Worm (Caenorhabditis elegans): Measurements from ENCODE around the gene F26C11.4.

Gene F26C11.4

DNA sequence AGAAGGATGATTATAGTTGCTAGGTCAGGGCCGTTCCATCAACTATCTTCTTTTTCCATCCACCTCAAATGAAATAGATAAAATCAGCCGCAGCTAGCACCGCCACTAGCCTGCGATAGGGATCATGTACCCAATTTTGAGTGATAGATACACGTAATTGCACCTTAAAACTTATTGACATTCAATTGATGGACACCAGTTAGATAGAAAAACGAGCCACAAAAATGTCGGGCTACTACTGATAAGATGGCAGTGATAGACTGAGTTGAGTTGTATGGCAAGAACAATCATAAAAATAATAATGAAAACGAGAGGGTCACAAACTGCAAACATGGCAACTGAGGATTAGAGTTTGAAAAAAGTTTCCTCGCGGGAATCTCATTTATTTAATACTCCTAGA lies 24.3 kb downstream of the F26C11.4 start:
- TF ChIP-seq T22C8.4 (GFP tag; IDR thresholded peaks at IDR 0.05) = no peak
- no peak for TF ChIP-seq ztf-23 (GFP tag; IDR thresholded peaks at IDR 0.05)
- TF ChIP-seq cog-1 (tag; optimal IDR thresholded peaks at IDR 0.05) = no peak
- TF ChIP-seq med-1 (GFP tag; optimal IDR thresholded peaks at IDR 0.05; ENCODE audit: insufficient read depth) = no peak
- no peak for TF ChIP-seq ztf-29 (GFP tag; IDR thresholded peaks at IDR 0.05)
- TF ChIP-seq flt-1 (GFP tag; IDR thresholded peaks at IDR 0.05) = no peak

- TF ChIP-seq T22C8.4 (GFP tag; IDR thresholded peaks at IDR 0.05) = no peak
Observed at ce11 chrII:9891031-9891689, 24.9 kb downstream of the F26C11.4 start, which contains the start of gene vgln-1. Gene vgln-1, minus strand, starts transcription at chrII:9891081.

- no peak for TF ChIP-seq med-1 (GFP tag; optimal IDR thresholded peaks at IDR 0.05; ENCODE audit: insufficient read depth)
- no peak for TF ChIP-seq cog-1 (tag; optimal IDR thresholded peaks at IDR 0.05)
- no peak for TF ChIP-seq ztf-23 (GFP tag; IDR thresholded peaks at IDR 0.05)
- no peak for TF ChIP-seq ref-1 (GFP tag; conservative IDR thresholded peaks at IDR 0.05)
- TF ChIP-seq tab-1 (GFP tag; IDR thresholded peaks at IDR 0.05) = no peak
- no peak for TF ChIP-seq klf-2 (GFP tag; conservative IDR thresholded peaks at IDR 0.05)
- no peak for TF ChIP-seq flt-1 (GFP tag; IDR thresholded peaks at IDR 0.05)
- no peak for TF ChIP-seq ztf-29 (GFP tag; IDR thresholded peaks at IDR 0.05)
- no peak for TF ChIP-seq T22C8.4 (GFP tag; IDR thresholded peaks at IDR 0.05)
Observed at ce11 chrII:9888549-9888948, 27.5 kb downstream of the F26C11.4 start.

DNA sequence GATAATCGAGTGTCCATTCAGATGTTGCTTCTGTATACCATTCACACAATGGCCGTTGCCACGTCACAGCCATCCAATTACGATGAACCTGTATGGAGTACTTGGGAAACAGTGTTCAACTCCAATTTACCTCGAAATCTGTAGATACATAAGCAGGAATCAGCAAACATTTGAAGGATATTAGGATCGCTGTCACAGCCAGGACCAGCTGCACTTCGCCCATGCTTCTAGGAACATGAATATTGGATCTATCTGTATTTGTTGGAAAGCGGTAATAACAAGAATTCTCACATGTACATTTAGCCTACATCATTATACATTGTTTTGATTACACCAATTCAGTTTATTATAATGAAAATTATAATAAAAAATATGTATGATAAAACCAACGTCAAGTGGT lies 29.9 kb downstream of the F26C11.4 start, which contains the start of gene algn-8:
algn-8 (minus strand) TSS at position 227 of the 400 bp plus-strand sequence.
- no peak for TF ChIP-seq ztf-23 (GFP tag; IDR thresholded peaks at IDR 0.05)
- TF ChIP-seq cog-1 (tag; optimal IDR thresholded peaks at IDR 0.05) = no peak
- TF ChIP-seq med-1 (GFP tag; optimal IDR thresholded peaks at IDR 0.05; ENCODE audit: insufficient read depth) = no peak
- TF ChIP-seq ztf-29 (GFP tag; IDR thresholded peaks at IDR 0.05) = no peak
- TF ChIP-seq ref-1 (GFP tag; conservative IDR thresholded peaks at IDR 0.05) = no peak
- TF ChIP-seq T22C8.4 (GFP tag; IDR thresholded peaks at IDR 0.05) = no peak

ce11 chrII:9880826-9881225 lies 35.3 kb downstream of the F26C11.4 start, which contains the start of gene C08H9.15:
Gene C08H9.15, plus strand, starts transcription at chrII:9881193.
- TF ChIP-seq klf-2 (GFP tag; conservative IDR thresholded peaks at IDR 0.05) (no peak), med-1 (GFP tag; optimal IDR thresholded peaks at IDR 0.05; ENCODE audit: insufficient read depth) (no peak), ztf-29 (GFP tag; IDR thresholded peaks at IDR 0.05) (no peak), T22C8.4 (GFP tag; IDR thresholded peaks at IDR 0.05) (no peak), flt-1 (GFP tag; IDR thresholded peaks at IDR 0.05) (no peak), cog-1 (tag; optimal IDR thresholded peaks at IDR 0.05) (no peak), ztf-23 (GFP tag; IDR thresholded peaks at IDR 0.05) (no peak), tab-1 (GFP tag; IDR thresholded peaks at IDR 0.05) (no peak), ref-1 (GFP tag; conservative IDR thresholded peaks at IDR 0.05) (no peak)

ce11 chrII:9879815-9880214 lies 36.3 kb downstream of the F26C11.4 start:
- TF ChIP-seq T22C8.4 (GFP tag; IDR thresholded peaks at IDR 0.05) = no peak
- TF ChIP-seq flt-1 (GFP tag; IDR thresholded peaks at IDR 0.05) = no peak
- TF ChIP-seq ref-1 (GFP tag; conservative IDR thresholded peaks at IDR 0.05) = no peak

- TF ChIP-seq cog-1 (tag; optimal IDR thresholded peaks at IDR 0.05) (no peak), ztf-23 (GFP tag; IDR thresholded peaks at IDR 0.05) (no peak), klf-2 (GFP tag; conservative IDR thresholded peaks at IDR 0.05) (no peak), flt-1 (GFP tag; IDR thresholded peaks at IDR 0.05) (no peak), ref-1 (GFP tag; conservative IDR thresholded peaks at IDR 0.05) (no peak), med-1 (GFP tag; optimal IDR thresholded peaks at IDR 0.05; ENCODE audit: insufficient read depth) (no peak), tab-1 (GFP tag; IDR thresholded peaks at IDR 0.05) (no peak), T22C8.4 (GFP tag; IDR thresholded peaks at IDR 0.05) (no peak), ztf-29 (GFP tag; IDR thresholded peaks at IDR 0.05) (no peak)
Observed at ce11 chrII:9874508-9875229, 41.4 kb downstream of the F26C11.4 start, which contains the start of the genes chil-2 and ctsa-3.2. Gene chil-2, minus strand, starts transcription at chrII:9874608. Gene ctsa-3.2, plus strand, starts transcription at chrII:9875179.

- TF ChIP-seq klf-2 (GFP tag; conservative IDR thresholded peaks at IDR 0.05) (no peak), cog-1 (tag; optimal IDR thresholded peaks at IDR 0.05) (no peak), T22C8.4 (GFP tag; IDR thresholded peaks at IDR 0.05) (no peak), tab-1 (GFP tag; IDR thresholded peaks at IDR 0.05) (no peak), flt-1 (GFP tag; IDR thresholded peaks at IDR 0.05) (no peak), ztf-23 (GFP tag; IDR thresholded peaks at IDR 0.05) (no peak), ztf-29 (GFP tag; IDR thresholded peaks at IDR 0.05) (no peak), med-1 (GFP tag; optimal IDR thresholded peaks at IDR 0.05; ENCODE audit: insufficient read depth) (no peak), ref-1 (GFP tag; conservative IDR thresholded peaks at IDR 0.05) (no peak)
Observed at ce11 chrII:9872961-9873360, 43.1 kb downstream of the F26C11.4 start, which contains the start of gene chil-8. Gene chil-8, minus strand, starts transcription at chrII:9873061.

- no peak for TF ChIP-seq T22C8.4 (GFP tag; IDR thresholded peaks at IDR 0.05)
Observed at ce11 chrII:9871061-9871460, 45.0 kb downstream of the F26C11.4 start, which contains the start of gene chil-7. Gene chil-7, minus strand, starts transcription at chrII:9871172.

- TF ChIP-seq ztf-23 (GFP tag; IDR thresholded peaks at IDR 0.05) = no peak
- TF ChIP-seq tab-1 (GFP tag; IDR thresholded peaks at IDR 0.05) = no peak
- TF ChIP-seq cog-1 (tag; optimal IDR thresholded peaks at IDR 0.05) = no peak
- no peak for TF ChIP-seq ref-1 (GFP tag; conservative IDR thresholded peaks at IDR 0.05)
- TF ChIP-seq T22C8.4 (GFP tag; IDR thresholded peaks at IDR 0.05) = no peak
- TF ChIP-seq flt-1 (GFP tag; IDR thresholded peaks at IDR 0.05) = no peak
- no peak for TF ChIP-seq med-1 (GFP tag; optimal IDR thresholded peaks at IDR 0.05; ENCODE audit: insufficient read depth)
- no peak for TF ChIP-seq klf-2 (GFP tag; conservative IDR thresholded peaks at IDR 0.05)
- TF ChIP-seq ztf-29 (GFP tag; IDR thresholded peaks at IDR 0.05) = no peak
Observed at ce11 chrII:9868698-9869097, 47.4 kb downstream of the F26C11.4 start, which contains the start of gene old-1. Gene old-1, minus strand, starts transcription at chrII:9868747.
